Worm (Caenorhabditis elegans) whole organism, midembryonic: ENCODE results near the gene sri-72.

Experiments
- cog-1 ChIP-seq: sonication (generic microtip); optimal IDR thresholded peaks from 2 replicates; lab custom pipeline; 2016; ENCODE audit warnings: missing genetic modification characterization, missing compliant biosample characterization
- klf-2 ChIP-seq: fragments of 200-800 bp; sonication (Bioruptor generic); conservative IDR thresholded peaks from 2 replicates; pipeline ENCODE4 v1.3.6; 2022; ENCODE audit warnings: missing genetic modification reagents, missing genetic modification characterization, missing compliant biosample characterization

DNA sequence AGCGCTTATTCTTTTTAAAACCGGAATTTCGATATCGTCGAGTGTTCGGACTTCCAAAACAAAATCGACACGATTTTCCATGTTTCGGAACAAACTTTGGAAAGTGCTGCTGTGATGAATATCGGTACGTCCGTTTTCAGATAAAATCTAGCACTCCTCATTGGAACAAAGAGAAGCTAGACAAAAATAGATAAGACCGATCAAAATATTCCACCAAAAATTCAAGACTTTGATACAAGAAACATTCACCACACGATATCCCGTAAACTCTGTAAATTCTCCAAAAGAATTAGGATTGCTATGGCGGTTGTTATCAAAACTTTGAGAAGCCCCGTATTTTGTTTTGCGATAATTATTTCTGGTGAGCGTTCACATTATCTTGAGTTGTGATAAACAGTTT, 24.8 kb downstream of the sri-72 start, which contains the start of gene C14C6.3:
- no peak for TF ChIP-seq klf-2 (GFP tag; lab: Robert Waterston, UW)
- TF ChIP-seq cog-1, result no peak
